Fruit fly (Drosophila melanogaster): ENCODE results near the gene CG14369.

CG14369 gene

dm6 chr3R:13592557-13592956 lies at the start of gene CG14369:
CG14369 (minus strand) TSS chr3R:13592657.
- TF ChIP-seq CG8478 (optimal IDR thresholded peaks at IDR 0.05) = no peak
- TF ChIP-seq CTCF (optimal IDR thresholded peaks at IDR 0.05) = no peak

- TF ChIP-seq CG8478 (optimal IDR thresholded peaks at IDR 0.05) (no peak), CTCF (optimal IDR thresholded peaks at IDR 0.05) (no peak)
These were observed 39.2 kb upstream of the CG14369 start, which contains the start of gene CG10841 for dm6 chr3R:13631642-13632041. CG10841 (plus strand) TSS chr3R:13631942.

dm6 chr3R:13617228-13617627 lies 24.8 kb upstream of the CG14369 start:
- TF ChIP-seq CG8478 (optimal IDR thresholded peaks at IDR 0.05) (no peak), CTCF (optimal IDR thresholded peaks at IDR 0.05) (no peak)

- TF ChIP-seq CG8478 (optimal IDR thresholded peaks at IDR 0.05) (no peak), CTCF (optimal IDR thresholded peaks at IDR 0.05) (no peak)
These were observed 23.2 kb upstream of the CG14369 start, which contains the start of gene CG9269 for dm6 chr3R:13615617-13616016. CG9269 (plus strand) TSS chr3R:13615917.

DNA sequence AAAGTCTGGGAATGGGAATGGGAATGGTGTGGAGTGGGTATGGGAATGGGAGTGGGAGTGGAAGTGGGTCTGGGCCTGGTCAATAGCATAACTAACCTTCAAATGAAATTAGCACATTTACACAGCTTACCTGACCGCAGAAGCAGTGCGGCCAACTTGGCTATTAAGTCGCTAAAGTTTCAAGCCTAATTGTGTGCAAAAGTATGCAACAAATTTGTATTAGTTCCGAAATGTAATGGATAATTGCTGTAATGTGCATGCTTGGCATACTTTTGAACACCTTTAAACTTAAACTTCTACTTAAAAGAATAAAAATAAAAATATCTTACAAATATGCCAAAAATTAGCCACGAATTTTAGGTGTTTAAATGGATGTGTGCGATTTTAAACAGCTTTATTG lies 22.6 kb upstream of the CG14369 start:
- TF ChIP-seq CG8478 (optimal IDR thresholded peaks at IDR 0.05) (no peak), CTCF (optimal IDR thresholded peaks at IDR 0.05) (no peak)

dm6 chr3R:13612333-13612732 lies 19.9 kb upstream of the CG14369 start, which contains the start of gene CG9757:
CG9757 (minus strand) TSS chr3R:13612433.
- TF ChIP-seq CTCF (optimal IDR thresholded peaks at IDR 0.05) (no peak), CG8478 (optimal IDR thresholded peaks at IDR 0.05) (no peak)

dm6 chr3R:13609146-13609545 lies 16.7 kb upstream of the CG14369 start, which contains the start of gene CG9759:
CG9759 (minus strand) TSS chr3R:13609246.
- TF ChIP-seq CG8478 (optimal IDR thresholded peaks at IDR 0.05) = no peak
- TF ChIP-seq CTCF (optimal IDR thresholded peaks at IDR 0.05) = no peak

DNA sequence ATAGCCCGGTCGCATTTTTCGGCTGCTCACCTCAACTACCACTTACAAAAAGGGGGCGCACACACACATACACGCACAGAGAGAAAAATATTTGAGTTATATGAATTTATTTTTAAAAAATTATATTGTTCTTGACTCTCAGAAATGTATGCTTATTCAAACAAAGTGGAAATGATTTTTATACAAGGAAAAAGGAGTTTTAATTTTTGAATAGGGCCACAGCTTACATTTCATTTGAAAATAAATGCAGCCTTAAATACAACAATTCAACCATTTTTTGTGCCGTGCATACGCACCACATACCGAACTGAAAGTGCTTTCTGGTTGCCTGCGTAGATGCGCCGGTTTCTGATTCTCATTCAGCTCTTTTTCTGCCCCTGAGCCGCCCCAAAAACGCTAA lies 8.1 kb upstream of the CG14369 start:
- TF ChIP-seq CG8478 (optimal IDR thresholded peaks at IDR 0.05) (no peak), CTCF (optimal IDR thresholded peaks at IDR 0.05) (no peak)

DNA sequence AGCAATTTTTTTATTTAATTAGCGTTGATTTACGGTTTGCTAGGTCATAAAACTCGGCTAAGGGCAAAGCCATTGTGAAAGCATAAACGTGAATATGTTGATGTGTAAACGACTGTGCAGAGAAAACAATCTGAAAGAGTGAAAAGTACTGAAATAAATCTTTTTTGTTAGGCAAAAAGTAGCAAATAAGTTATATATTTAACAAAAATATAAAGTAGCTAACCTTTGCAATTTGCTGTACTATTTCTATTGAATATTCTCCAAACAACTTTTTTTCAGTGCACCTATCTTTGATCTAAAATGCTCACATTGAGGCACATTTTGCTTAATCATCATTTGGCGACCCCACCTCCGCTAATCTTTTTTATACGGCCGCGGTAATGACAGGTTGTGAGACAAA lies 4.0 kb upstream of the CG14369 start:
- TF ChIP-seq CTCF (optimal IDR thresholded peaks at IDR 0.05) = no peak
- no peak for TF ChIP-seq CG8478 (optimal IDR thresholded peaks at IDR 0.05)

DNA sequence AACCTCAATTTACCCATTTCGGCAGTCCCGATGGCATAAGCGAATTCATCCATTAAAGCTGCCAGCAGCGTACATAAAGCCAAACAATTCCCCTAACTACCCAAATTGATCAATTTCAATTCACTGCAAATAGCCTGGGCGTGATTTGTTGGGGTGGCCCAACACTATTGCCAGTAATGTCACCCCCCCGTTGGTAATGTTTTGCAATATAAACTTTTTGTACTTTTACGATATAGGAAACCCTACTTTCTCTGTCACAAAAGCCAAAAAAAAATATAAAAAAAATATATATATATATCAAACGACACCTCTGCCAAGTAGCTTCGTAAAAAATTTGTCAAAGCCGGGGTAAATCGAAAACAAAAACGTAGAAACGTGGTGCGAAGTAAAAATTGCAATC lies 4.8 kb downstream of the CG14369 start, which contains the start of gene CG14370:
Gene CG14370 (plus strand): TSS at position 301 of the 400 bp plus-strand sequence.
- TF ChIP-seq CTCF (optimal IDR thresholded peaks at IDR 0.05) = no peak
- no peak for TF ChIP-seq CG8478 (optimal IDR thresholded peaks at IDR 0.05)

dm6 chr3R:13553875-13554399 lies 38.5 kb downstream of the CG14369 start:
- TF ChIP-seq CG8478 (optimal IDR thresholded peaks at IDR 0.05) = no peak
- no peak for TF ChIP-seq CTCF (optimal IDR thresholded peaks at IDR 0.05)

dm6 chr3R:13553152-13553874 lies 39.1 kb downstream of the CG14369 start:
- TF ChIP-seq CTCF (optimal IDR thresholded peaks at IDR 0.05) = no peak
- no peak for TF ChIP-seq CG8478 (optimal IDR thresholded peaks at IDR 0.05)

dm6 chr3R:13549515-13549914 lies 42.9 kb downstream of the CG14369 start:
- TF ChIP-seq CTCF (optimal IDR thresholded peaks at IDR 0.05) = no peak
- TF ChIP-seq CG8478 (optimal IDR thresholded peaks at IDR 0.05) = no peak

- TF ChIP-seq CG8478 (optimal IDR thresholded peaks at IDR 0.05) (no peak), CTCF (optimal IDR thresholded peaks at IDR 0.05) (no peak)
These were observed 44.0 kb downstream of the CG14369 start for dm6 chr3R:13548441-13548818.

DNA sequence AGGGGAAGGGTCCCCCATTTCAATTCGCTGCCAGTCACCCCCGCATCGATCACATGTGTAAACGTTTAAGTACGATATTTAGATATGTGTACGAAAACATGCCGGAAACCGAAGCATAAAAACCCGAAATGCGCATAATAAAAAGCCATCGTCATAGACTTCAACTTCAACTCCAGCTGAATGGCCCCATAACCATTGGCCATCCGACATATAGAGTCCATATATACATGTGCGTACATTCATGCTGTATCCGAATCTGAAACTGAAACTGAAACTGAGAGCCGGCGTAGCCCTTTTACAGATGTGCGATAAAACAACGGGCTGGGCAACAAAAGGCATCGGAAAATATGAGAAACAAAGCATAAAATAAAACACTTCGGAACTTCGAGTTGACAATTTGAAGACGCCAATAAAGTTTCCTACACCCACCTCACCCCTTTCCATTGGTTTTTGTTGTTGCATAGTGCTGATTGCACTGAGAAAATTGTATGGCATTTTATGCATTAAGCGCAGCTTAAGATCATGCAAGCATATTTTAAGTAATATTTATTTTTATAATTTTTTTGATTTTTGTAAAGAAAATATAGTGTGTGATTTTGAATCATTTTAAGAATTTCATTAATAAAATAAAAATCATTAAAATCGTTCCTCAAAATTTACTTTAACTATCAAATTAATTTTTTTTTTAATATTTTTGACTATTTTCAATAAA lies 44.6 kb downstream of the CG14369 start:
- TF ChIP-seq CTCF (optimal IDR thresholded peaks at IDR 0.05) = no peak
- TF ChIP-seq CG8478 (optimal IDR thresholded peaks at IDR 0.05) = no peak

DNA sequence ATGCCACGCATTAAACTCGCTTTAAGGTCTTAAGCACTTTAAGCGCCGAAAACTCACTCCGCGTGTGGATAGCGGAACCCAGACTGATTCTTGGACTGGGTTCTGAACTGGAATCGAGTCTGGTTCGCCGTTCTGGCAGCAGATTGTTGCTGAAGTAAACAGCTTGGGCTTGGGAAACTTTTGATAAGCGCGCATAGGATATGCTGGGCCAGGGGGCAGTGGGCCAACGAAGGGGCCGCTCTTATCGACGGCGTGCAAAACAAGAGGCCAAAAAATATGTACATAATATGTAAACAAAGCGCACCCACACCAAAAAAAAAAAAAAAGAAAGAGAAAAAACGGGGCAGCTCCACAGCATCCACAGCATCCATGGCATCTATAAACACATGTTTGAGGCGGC lies 47.2 kb downstream of the CG14369 start, which contains the start of gene CG31337:
Gene CG31337 (minus strand): TSS at position 101 of the 400 bp plus-strand sequence.
- TF ChIP-seq CG8478 (optimal IDR thresholded peaks at IDR 0.05) (no peak), CTCF (optimal IDR thresholded peaks at IDR 0.05) (no peak)

Measured in S2 (cell line).